Fruit fly (Drosophila melanogaster) whole organism, embryonic: ENCODE measurements around the gene CG2059.

Source experiments
- Asciz ChIP-seq: fragments of 200-800 bp; sonication (Bioruptor generic); optimal IDR thresholded peaks from 2 replicates; lab custom pipeline; 2017; ENCODE audit warnings: missing biosample characterization, mild to moderate bottlenecking, missing genetic modification characterization, missing genetic modification reagents
- CG12071 ChIP-seq: fragments of 200-800 bp; sonication (Bioruptor generic); optimal IDR thresholded peaks from 3 replicates; lab custom pipeline; 2018; ENCODE audit warnings: missing biosample characterization, mild to moderate bottlenecking, missing genetic modification characterization
- CG12659 ChIP-seq: fragments of 200-800 bp; sonication (Bioruptor generic); optimal IDR thresholded peaks from 3 replicates; lab custom pipeline; 2017; ENCODE audit warnings: mild to moderate bottlenecking, missing biosample characterization, missing genetic modification reagents, missing genetic modification characterization
- CG13424 ChIP-seq: fragments of 200-800 bp; sonication (Bioruptor generic); optimal IDR thresholded peaks from 2 replicates; lab custom pipeline; 2019; ENCODE audit warnings: missing biosample characterization, mild to moderate bottlenecking, missing genetic modification characterization, moderate library complexity
- CG13894 ChIP-seq: fragments of 200-800 bp; sonication (Bioruptor generic); optimal IDR thresholded peaks from 3 replicates; lab custom pipeline; 2018; ENCODE audit warnings: missing biosample characterization, mild to moderate bottlenecking, missing genetic modification characterization, moderate library complexity
- CG15073 ChIP-seq: fragments of 200-800 bp; sonication (Bioruptor generic); optimal IDR thresholded peaks from 2 replicates; lab custom pipeline; 2016; ENCODE audit warnings: missing biosample characterization, missing genetic modification characterization
- CG15269 ChIP-seq: fragments of 200-800 bp; sonication (Bioruptor generic); optimal IDR thresholded peaks from 2 replicates; lab custom pipeline; 2018; ENCODE audit warnings: missing biosample characterization, mild to moderate bottlenecking, missing genetic modification characterization, moderate library complexity
- CG15601 ChIP-seq: fragments of 200-800 bp; sonication (Bioruptor generic); optimal IDR thresholded peaks from 3 replicates; lab custom pipeline; 2019; ENCODE audit warnings: missing biosample characterization, mild to moderate bottlenecking, missing genetic modification characterization, moderate library complexity
- CG17612 ChIP-seq: fragments of 200-800 bp; sonication (Bioruptor generic); IDR thresholded peaks from 2 replicates; pipeline ENCODE4 v1.3.6; 2022; ENCODE audit warnings: missing biosample characterization, missing genetic modification characterization
- CG17802 ChIP-seq: fragments of 200-800 bp; sonication (Bioruptor generic); optimal IDR thresholded peaks from 2 replicates; lab custom pipeline; 2018; ENCODE audit warnings: missing biosample characterization, mild to moderate bottlenecking, missing genetic modification characterization, moderate library complexity
- CG18599 ChIP-seq: fragments of 200-800 bp; sonication (Bioruptor generic); optimal IDR thresholded peaks from 3 replicates; lab custom pipeline; 2017; ENCODE audit warnings: missing biosample characterization, missing genetic modification characterization, mild to moderate bottlenecking, moderate library complexity, missing genetic modification reagents
- CG18619 ChIP-seq: fragments of 200-800 bp; sonication (Bioruptor generic); optimal IDR thresholded peaks from 3 replicates; lab custom pipeline; 2017; ENCODE audit warnings: missing biosample characterization, mild to moderate bottlenecking, missing genetic modification characterization
- CG30431 ChIP-seq: fragments of 200-800 bp; sonication (Bioruptor generic); optimal IDR thresholded peaks from 2 replicates; lab custom pipeline; 2017; ENCODE audit warnings: missing biosample characterization, missing genetic modification characterization
- CG31224 ChIP-seq: fragments of 200-800 bp; sonication (Bioruptor generic); IDR thresholded peaks from 2 replicates; pipeline ENCODE4 v1.3.6; 2022; ENCODE audit warnings: missing biosample characterization, missing genetic modification characterization
- CG3163 ChIP-seq: fragments of 200-800 bp; sonication (Bioruptor generic); optimal IDR thresholded peaks from 3 replicates; lab custom pipeline; 2016; ENCODE audit warnings: missing biosample characterization, missing genetic modification characterization
- CG33213 ChIP-seq: fragments of 200-800 bp; sonication (Bioruptor generic); optimal IDR thresholded peaks from 3 replicates; lab custom pipeline; 2016; ENCODE audit warnings: missing biosample characterization, missing genetic modification characterization
- CG3995 ChIP-seq: fragments of 200-800 bp; sonication (Bioruptor generic); optimal IDR thresholded peaks from 3 replicates; lab custom pipeline; 2016; ENCODE audit warnings: missing biosample characterization, missing genetic modification characterization
- CG6689 ChIP-seq: fragments of 200-800 bp; sonication (Bioruptor generic); IDR thresholded peaks from 2 replicates; pipeline ENCODE4 v1.3.6; 2022; ENCODE audit warnings: missing biosample characterization, missing genetic modification characterization
- CG7786 ChIP-seq: fragments of 200-800 bp; sonication (Bioruptor generic); optimal IDR thresholded peaks from 2 replicates; lab custom pipeline; 2016; ENCODE audit warnings: missing biosample characterization, missing genetic modification characterization
- CG8944 ChIP-seq: fragments of 200-800 bp; sonication (Bioruptor generic); optimal IDR thresholded peaks from 3 replicates; lab custom pipeline; 2016; ENCODE audit warnings: missing biosample characterization, missing genetic modification characterization
- CG9437 ChIP-seq: fragments of 200-800 bp; sonication (Bioruptor generic); optimal IDR thresholded peaks from 2 replicates; lab custom pipeline; 2018; ENCODE audit warnings: missing biosample characterization, mild to moderate bottlenecking, missing genetic modification characterization
- CG9797 ChIP-seq: fragments of 200-800 bp; sonication (Bioruptor generic); optimal IDR thresholded peaks from 3 replicates; lab custom pipeline; 2018; ENCODE audit warnings: missing biosample characterization, mild to moderate bottlenecking, missing genetic modification characterization
- CG9876 ChIP-seq: fragments of 200-800 bp; sonication (Bioruptor generic); optimal IDR thresholded peaks from 2 replicates; lab custom pipeline; 2016; ENCODE audit warnings: missing biosample characterization, missing genetic modification characterization
- Camta ChIP-seq: fragments of 200-800 bp; sonication (Bioruptor generic); optimal IDR thresholded peaks from 2 replicates; lab custom pipeline; 2016; ENCODE audit warnings: missing biosample characterization, missing genetic modification characterization
- CkIIα-i1 ChIP-seq: fragments of 200-800 bp; sonication (Bioruptor generic); IDR thresholded peaks from 2 replicates; pipeline ENCODE4 v1.3.6; 2022; ENCODE audit warnings: missing biosample characterization, missing genetic modification characterization
- Dbx ChIP-seq: fragments of 200-800 bp; sonication (Bioruptor generic); IDR thresholded peaks from 3 replicates; pipeline ENCODE4 v1.3.6; 2022; ENCODE audit warnings: missing biosample characterization, missing genetic modification characterization
- Dp ChIP-seq: fragments of 200-800 bp; sonication (Bioruptor generic); optimal IDR thresholded peaks from 2 replicates; lab custom pipeline; 2018; ENCODE audit warnings: missing biosample characterization, mild to moderate bottlenecking, missing genetic modification characterization, moderate library complexity
- Ets97D ChIP-seq: fragments of 200-800 bp; sonication (Bioruptor generic); optimal IDR thresholded peaks from 3 replicates; lab custom pipeline; 2016; ENCODE audit warnings: missing biosample characterization, missing genetic modification characterization
- Gug ChIP-seq: fragments of 200-800 bp; sonication (Bioruptor generic); IDR thresholded peaks from 4 replicates; pipeline ENCODE4 v1.3.6; 2022; ENCODE audit warnings: missing biosample characterization, missing genetic modification characterization
- Hand ChIP-seq: fragments of 200-800 bp; sonication (Bioruptor generic); optimal IDR thresholded peaks from 2 replicates; lab custom pipeline; 2017; ENCODE audit warnings: mild to moderate bottlenecking, missing biosample characterization, missing genetic modification reagents, missing genetic modification characterization
- Mrtf ChIP-seq: fragments of 200-800 bp; sonication (Bioruptor generic); IDR thresholded peaks from 3 replicates; pipeline ENCODE4 v1.3.6; 2022; ENCODE audit warnings: missing biosample characterization, missing genetic modification characterization
- Myb ChIP-seq: fragments of 200-800 bp; sonication (Bioruptor generic); optimal IDR thresholded peaks from 2 replicates; lab custom pipeline; 2016; ENCODE audit warnings: missing biosample characterization, missing genetic modification characterization
- Oli ChIP-seq: fragments of 200-800 bp; sonication (Bioruptor generic); optimal IDR thresholded peaks from 2 replicates; lab custom pipeline; 2018; ENCODE audit warnings: missing biosample characterization, mild to moderate bottlenecking, missing genetic modification characterization, moderate library complexity
- Sin3A ChIP-seq: fragments of >200 bp; optimal IDR thresholded peaks from 2 replicates; lab custom pipeline; 2018
- Sox100B ChIP-seq: fragments of 200-800 bp; sonication (Bioruptor generic); optimal IDR thresholded peaks from 3 replicates; lab custom pipeline; 2018; ENCODE audit warnings: missing biosample characterization, mild to moderate bottlenecking, missing genetic modification characterization
- Vsx1 ChIP-seq: fragments of 200-800 bp; sonication (Bioruptor generic); optimal IDR thresholded peaks from 2 replicates; lab custom pipeline; 2017; ENCODE audit warnings: missing biosample characterization, mild to moderate bottlenecking, missing genetic modification characterization, missing genetic modification reagents
- Xbp1 ChIP-seq: fragments of 200-800 bp; sonication (Bioruptor generic); optimal IDR thresholded peaks from 3 replicates; lab custom pipeline; 2016; ENCODE audit warnings: missing biosample characterization, mild to moderate bottlenecking, missing genetic modification characterization
- Xrp1 ChIP-seq: fragments of 200-800 bp; sonication (Bioruptor generic); IDR thresholded peaks from 2 replicates; pipeline ENCODE4 v1.3.6; 2022; ENCODE audit warnings: missing biosample characterization, missing genetic modification characterization
- al ChIP-seq: fragments of 200-800 bp; sonication (Bioruptor generic); IDR thresholded peaks from 2 replicates; pipeline ENCODE4 v1.3.6; 2022; ENCODE audit warnings: missing biosample characterization, missing genetic modification characterization
- emc ChIP-seq: fragments of 200-800 bp; sonication (Bioruptor generic); optimal IDR thresholded peaks from 2 replicates; lab custom pipeline; 2016; ENCODE audit warnings: missing biosample characterization, missing genetic modification characterization
- mirr ChIP-seq: fragments of 200-800 bp; sonication (Bioruptor generic); optimal IDR thresholded peaks from 3 replicates; lab custom pipeline; 2018; ENCODE audit warnings: missing biosample characterization, mild to moderate bottlenecking, missing genetic modification characterization
- nerfin-1 ChIP-seq: fragments of 200-800 bp; sonication (Bioruptor generic); optimal IDR thresholded peaks from 3 replicates; lab custom pipeline; 2019; ENCODE audit warnings: missing biosample characterization, mild to moderate bottlenecking, missing genetic modification characterization, moderate library complexity
- nmo ChIP-seq: fragments of 200-800 bp; sonication (Bioruptor generic); optimal IDR thresholded peaks from 2 replicates; lab custom pipeline; 2018; ENCODE audit warnings: missing biosample characterization, mild to moderate bottlenecking, missing genetic modification characterization, moderate library complexity
- nom ChIP-seq: fragments of 200-800 bp; sonication (Bioruptor generic); optimal IDR thresholded peaks from 2 replicates; lab custom pipeline; 2017; ENCODE audit warnings: missing biosample characterization, missing genetic modification characterization, mild to moderate bottlenecking, moderate library complexity, missing genetic modification reagents
- pum ChIP-seq: fragments of 200-800 bp; sonication (Bioruptor generic); optimal IDR thresholded peaks from 2 replicates; lab custom pipeline; 2016; ENCODE audit warnings: missing biosample characterization, missing genetic modification characterization
- repo ChIP-seq: fragments of 200-800 bp; sonication (Bioruptor generic); optimal IDR thresholded peaks from 2 replicates; lab custom pipeline; 2016; ENCODE audit warnings: missing biosample characterization, missing genetic modification characterization
- scrt ChIP-seq: fragments of 200-800 bp; sonication (Bioruptor generic); optimal IDR thresholded peaks from 2 replicates; lab custom pipeline; 2018; ENCODE audit warnings: missing biosample characterization, mild to moderate bottlenecking, missing genetic modification characterization, moderate library complexity
- slou ChIP-seq: fragments of 200-800 bp; sonication (Bioruptor generic); optimal IDR thresholded peaks from 3 replicates; lab custom pipeline; 2016; ENCODE audit warnings: missing biosample characterization, missing genetic modification characterization

CG2059 gene

DNA sequence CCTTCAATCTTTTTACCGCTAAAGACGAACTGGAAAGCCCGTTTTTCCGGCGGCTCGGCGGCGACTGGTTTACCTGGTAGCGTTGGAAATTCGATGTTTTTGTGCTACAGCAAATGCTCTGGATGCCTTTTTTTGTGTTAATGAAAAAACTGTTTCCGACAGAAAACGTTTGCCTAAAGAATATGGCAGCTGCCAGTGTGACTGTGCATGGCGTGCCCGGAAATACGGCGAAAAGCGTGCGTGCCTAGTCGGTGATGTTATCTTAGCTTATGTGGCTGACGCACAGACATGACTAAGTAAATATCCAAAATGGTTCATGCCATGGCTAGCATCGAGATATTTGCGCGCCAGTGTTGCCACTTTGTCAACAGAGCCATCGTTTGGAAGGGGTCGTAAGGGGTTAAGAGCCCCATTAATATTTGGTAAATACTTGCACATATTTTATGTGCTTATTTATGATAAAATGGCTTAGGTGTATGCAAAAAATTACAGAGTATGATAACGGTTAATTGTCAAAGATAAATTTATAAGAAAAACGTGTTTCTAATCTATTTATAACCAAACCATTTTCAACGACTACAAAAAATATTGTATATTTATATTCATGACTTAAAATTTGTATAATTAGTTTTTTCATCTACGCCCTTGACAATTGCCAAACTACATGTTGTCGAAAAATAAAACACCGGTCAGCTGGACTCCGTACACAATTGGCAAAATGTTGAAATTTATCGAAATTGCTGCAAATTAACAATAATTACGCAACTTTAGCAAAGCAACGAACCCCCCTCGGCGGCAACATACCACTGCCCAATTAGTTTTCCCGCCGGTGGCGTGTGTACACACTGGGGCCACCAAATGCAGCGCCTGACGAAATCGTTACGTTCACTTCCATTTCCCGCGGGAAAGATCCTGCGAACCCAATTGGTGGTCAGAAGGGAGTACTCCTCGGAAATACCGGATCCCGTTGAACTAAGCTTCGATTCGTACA, at the start of gene CG2059 (continued):
- TF ChIP-seq CG15601, result peak; percentile 13
- peak; percentile 80 for TF ChIP-seq CG33213 (GFP tag; lab: Kevin White, UChicago)
- no peak for TF ChIP-seq slou (GFP tag; lab: Kevin White, UChicago)
- peak; percentile 37 for TF ChIP-seq CG13424 (tag; lab: Kevin White, UChicago)
- peak; percentile 66 for TF ChIP-seq CG9876 (GFP tag; lab: Kevin White, UChicago)
- peak; percentile 66 for TF ChIP-seq CG3163 (GFP tag; lab: Kevin White, UChicago)
- TF ChIP-seq CG31224, result no peak
- TF ChIP-seq al (GFP tag; lab: Robert Waterston, UW), result peak; percentile 6; the same call in 1 of the 2 replicates
- TF ChIP-seq CG12659 (GFP tag; lab: Kevin White, UChicago), result peak; percentile 90
- peak; percentile 54 for TF ChIP-seq Sin3A (lab: Kevin White, UChicago)
- TF ChIP-seq Vsx1 (GFP tag; lab: Kevin White, UChicago), result no peak
- peak; percentile 24 for TF ChIP-seq CG30431 (GFP tag; lab: Kevin White, UChicago)
- no peak for TF ChIP-seq nerfin-1
- TF ChIP-seq CG9437 (GFP tag; lab: Kevin White, UChicago), result peak; percentile 31
- no peak for TF ChIP-seq CG17612 (GFP tag; lab: Robert Waterston, UW)
- peak; percentile 60 for TF ChIP-seq CG17802 (tag; lab: Kevin White, UChicago)
- peak; percentile 16 for TF ChIP-seq CG3995 (GFP tag; lab: Kevin White, UChicago)
- TF ChIP-seq repo, result no peak
- TF ChIP-seq Xbp1 (GFP tag; lab: Kevin White, UChicago), result peak; percentile 63
- TF ChIP-seq emc (GFP tag; lab: Kevin White, UChicago), result peak; percentile 25
- peak; percentile 54 for TF ChIP-seq Dp (GFP tag; lab: Kevin White, UChicago)
- no peak for TF ChIP-seq CG15073 (GFP tag; lab: Kevin White, UChicago)
- TF ChIP-seq CG8944 (GFP tag; lab: Kevin White, UChicago), result peak; percentile 31
- peak; percentile 50 for TF ChIP-seq pum
- 0 out of 2 replicates have a peak, but pooled peaks have one; percentile 9 for TF ChIP-seq Xrp1 (GFP tag; lab: Robert Waterston, UW)
- peak; percentile 36 for TF ChIP-seq CG7786 (GFP tag; lab: Kevin White, UChicago)
- peak; percentile 21 for TF ChIP-seq CG18599 (GFP tag; lab: Kevin White, UChicago)
- TF ChIP-seq CG6689 (GFP tag; lab: Robert Waterston, UW), result peak; percentile 45; the same call in 1 of the 2 replicates
- TF ChIP-seq scrt (GFP tag; lab: Kevin White, UChicago), result peak; percentile 14
- TF ChIP-seq Ets97D (GFP tag; lab: Kevin White, UChicago), result peak; percentile 96
- peak; percentile 18 for TF ChIP-seq Hand
- TF ChIP-seq Dbx (GFP tag; lab: Robert Waterston, UW), result peak; percentile 72
- no peak for TF ChIP-seq Oli (tag; lab: Kevin White, UChicago)
- peak; percentile 56; the same call in 3 of the 4 replicates for TF ChIP-seq Gug
- TF ChIP-seq nmo, result peak; percentile 50
- TF ChIP-seq nom, result peak; percentile 57
- no peak for TF ChIP-seq Camta
- peak; percentile 57 for TF ChIP-seq CG13894 (tag; lab: Kevin White, UChicago)
- no peak for TF ChIP-seq CG18619 (GFP tag; lab: Kevin White, UChicago)
- no peak for TF ChIP-seq Mrtf (GFP tag; lab: Robert Waterston, UW)
- peak; percentile 29 for TF ChIP-seq mirr (GFP tag; lab: Kevin White, UChicago)
- peak; percentile 96 for TF ChIP-seq CG9797 (GFP tag; lab: Kevin White, UChicago)
- no peak for TF ChIP-seq CG12071
- peak; percentile 4 for TF ChIP-seq CG15269 (tag; lab: Kevin White, UChicago)
- TF ChIP-seq CkIIα-i1, result 0 out of 2 replicates have a peak, but pooled peaks have one; percentile 24
- no peak for TF ChIP-seq Asciz (GFP tag; lab: Kevin White, UChicago)
- no peak for TF ChIP-seq Sox100B (GFP tag; lab: Kevin White, UChicago)
- peak; percentile 57 for TF ChIP-seq Myb (GFP tag; lab: Kevin White, UChicago)
